Worm (Caenorhabditis elegans) whole organism, mixed stage, embryonic: ENCODE results near the gene F35E12.2.

ENCODE experiments used
- blmp-1 ChIP-seq: fragments of 150-350 bp; optimal IDR thresholded peaks from 2 replicates; lab custom pipeline; 2014; ENCODE audit warnings: missing biosample characterization, missing genetic modification characterization
- ceh-39 ChIP-seq: fragments of 150-350 bp; optimal IDR thresholded peaks from 2 replicates; lab custom pipeline; 2014; ENCODE audit warnings: missing biosample characterization, missing genetic modification characterization
- cnd-1 ChIP-seq: fragments of 200-800 bp; sonication (Bioruptor generic); optimal IDR thresholded peaks from 2 replicates; lab custom pipeline; 2018; ENCODE audit warnings: mild to moderate bottlenecking, missing genetic modification characterization, missing compliant biosample characterization
- elt-1 ChIP-seq: sonication (generic microtip); optimal IDR thresholded peaks from 2 replicates; lab custom pipeline; 2017; ENCODE audit warnings: missing genetic modification characterization, mild to moderate bottlenecking, missing compliant biosample characterization, antibody characterized with exemption, moderate library complexity, borderline replicate concordance; ENCODE audit not compliant: insufficient read depth
- flh-1 ChIP-seq: fragments of 200-800 bp; sonication (Bioruptor generic); optimal IDR thresholded peaks from 2 replicates; lab custom pipeline; 2018; ENCODE audit warnings: mild to moderate bottlenecking, missing genetic modification characterization, moderate library complexity, missing compliant biosample characterization
- lin-13 ChIP-seq: fragments of 150-350 bp; optimal IDR thresholded peaks from 2 replicates; lab custom pipeline; 2014; ENCODE audit warnings: missing biosample characterization, missing genetic modification characterization
- mab-5 ChIP-seq: fragments of 150-350 bp; optimal IDR thresholded peaks from 2 replicates; lab custom pipeline; 2014; ENCODE audit warnings: missing biosample characterization, missing genetic modification characterization
- nhr-12 ChIP-seq: fragments of 150-350 bp; optimal IDR thresholded peaks from 2 replicates; lab custom pipeline; 2014; ENCODE audit warnings: missing biosample characterization, missing genetic modification characterization
- nhr-2 ChIP-seq: fragments of 150-350 bp; optimal IDR thresholded peaks from 2 replicates; lab custom pipeline; 2014; ENCODE audit warnings: missing biosample characterization, missing genetic modification characterization
- nhr-237 ChIP-seq: fragments of 150-350 bp; optimal IDR thresholded peaks from 2 replicates; lab custom pipeline; 2014; ENCODE audit warnings: missing biosample characterization, missing genetic modification characterization
- nhr-76 ChIP-seq: sonication (generic microtip); optimal IDR thresholded peaks from 2 replicates; lab custom pipeline; 2017; ENCODE audit warnings: missing biosample characterization, missing genetic modification characterization
- pha-4 ChIP-seq: fragments of 150-350 bp; optimal IDR thresholded peaks from 2 replicates; lab custom pipeline; 2018; ENCODE audit warnings: missing biosample characterization, missing genetic modification reagents, missing genetic modification characterization
- unc-120 ChIP-seq: sonication (generic microtip); optimal IDR thresholded peaks from 2 replicates; lab custom pipeline; 2017; ENCODE audit warnings: missing genetic modification characterization, missing compliant biosample characterization; ENCODE audit not compliant: poor library complexity, severe bottlenecking
- unc-62 ChIP-seq: fragments of 150-350 bp; optimal IDR thresholded peaks from 2 replicates; lab custom pipeline; 2014; ENCODE audit warnings: missing biosample characterization, missing genetic modification reagents, missing genetic modification characterization

ce11 chrV:13711060-13711459 lies 13.6 kb downstream of the F35E12.2 start, which contains the start of gene srx-96:
- no peak for TF ChIP-seq pha-4 (tag; lab: Kevin White, UChicago)
- TF ChIP-seq nhr-12 (tag; lab: Kevin White, UChicago) = no peak
- no peak for TF ChIP-seq lin-13
- TF ChIP-seq elt-1 = no peak
- no peak for TF ChIP-seq cnd-1 (tag; lab: Kevin White, UChicago)
- TF ChIP-seq flh-1 = no peak
- no peak for TF ChIP-seq nhr-76 (tag; lab: Kevin White, UChicago)
- no peak for TF ChIP-seq unc-120 (tag; lab: Kevin White, UChicago)
- no peak for TF ChIP-seq nhr-2 (tag; lab: Kevin White, UChicago)
- TF ChIP-seq ceh-39 (tag; lab: Kevin White, UChicago) = no peak
- no peak for TF ChIP-seq blmp-1 (tag; lab: Kevin White, UChicago)
- TF ChIP-seq unc-62 (GFP tag; lab: Kevin White, UChicago) = no peak
- no peak for TF ChIP-seq mab-5 (tag; lab: Kevin White, UChicago)
- TF ChIP-seq nhr-237 (tag; lab: Kevin White, UChicago) = no peak
